Fruit fly (Drosophila melanogaster) Kc167 (cell line): Measurements from ENCODE around the gene Pdi.

Source experiments
- Myc ChIP-seq: fragments of >200 bp; optimal IDR thresholded peaks from 2 replicates; lab custom pipeline; 2017; ENCODE audit warnings: missing external identifiers
- Sin3A ChIP-seq: fragments of >200 bp; optimal IDR thresholded peaks from 2 replicates; lab custom pipeline; 2018; ENCODE audit warnings: missing external identifiers
- h ChIP-seq: fragments of >200 bp; optimal IDR thresholded peaks from 3 replicates; lab custom pipeline; 2018; ENCODE audit warnings: missing external identifiers
- insv ChIP-seq: fragments of >200 bp; optimal IDR thresholded peaks from 3 replicates; lab custom pipeline; 2018; ENCODE audit warnings: missing external identifiers
- psq ChIP-seq: fragments of >200 bp; optimal IDR thresholded peaks from 2 replicates; lab custom pipeline; 2017; ENCODE audit warnings: missing external identifiers
- ttk ChIP-seq: sonication (Bioruptor generic); optimal IDR thresholded peaks from 2 replicates; lab custom pipeline; 2017; ENCODE audit warnings: missing external identifiers

DNA sequence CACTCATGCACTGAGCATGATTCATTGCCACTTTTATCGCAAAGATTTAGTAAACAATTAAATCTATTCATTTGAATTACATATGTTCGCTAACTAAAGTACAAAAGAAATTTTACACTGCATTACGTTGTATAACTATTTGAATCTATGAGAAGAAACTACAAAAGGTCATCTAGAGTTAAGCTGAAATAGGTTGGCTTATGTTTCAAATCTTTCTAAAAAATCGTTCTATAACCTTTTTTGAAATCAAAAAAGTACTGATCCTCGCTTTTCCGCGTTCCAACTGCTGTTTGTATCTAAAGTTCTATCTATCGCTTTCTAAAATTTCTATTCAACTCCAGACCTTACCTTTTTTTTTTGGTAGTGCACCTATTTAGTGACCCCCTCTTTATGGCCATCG, 16.9 kb downstream of the Pdi start:
- TF ChIP-seq h (lab: Kevin White, UChicago) = no peak
- no peak for TF ChIP-seq Myc
- TF ChIP-seq Sin3A (lab: Kevin White, UChicago) = no peak
- no peak for TF ChIP-seq ttk (lab: Kevin White, UChicago)
- TF ChIP-seq insv (lab: Kevin White, UChicago) = no peak
- TF ChIP-seq psq = no peak
